Fruit fly (Drosophila melanogaster): ENCODE measurements around the gene CG4194.

The CG4194 gene

DNA sequence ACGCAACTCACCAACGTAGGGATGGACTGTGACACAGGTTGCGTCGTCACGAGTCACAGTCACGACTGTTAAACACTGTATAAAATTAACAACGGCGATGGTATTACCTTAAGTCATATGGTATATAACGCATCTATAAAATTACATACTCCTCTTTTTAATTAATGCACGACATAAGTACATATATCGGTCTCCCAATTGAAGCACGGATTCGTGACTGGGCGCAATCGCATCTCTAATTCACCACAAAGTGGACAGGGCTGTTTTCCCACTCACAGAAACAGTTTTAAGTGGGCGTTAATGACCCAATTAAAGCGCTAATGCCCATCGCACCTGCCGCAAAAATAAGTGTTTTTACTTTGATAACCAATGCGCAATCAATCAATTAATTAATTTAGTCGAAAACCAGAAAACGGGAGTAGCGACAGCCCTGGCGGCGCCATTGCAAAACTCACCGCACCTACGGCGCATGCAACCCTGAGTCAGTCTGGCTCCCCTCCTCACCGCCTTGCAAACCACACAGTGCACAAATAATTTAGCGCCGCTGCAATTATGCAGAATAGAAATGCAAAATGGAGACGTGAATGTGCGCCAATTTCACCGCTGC lies 27.0 kb upstream of the CG4194 start, which contains the start of gene CG4313 (continued):
- TF ChIP-seq CG18262 (tag; optimal IDR thresholded peaks at IDR 0.05) (peak; percentile 61), CG10959 (GFP tag; IDR thresholded peaks at IDR 0.05) (no peak; the same call in 1 of the 2 replicates), Nf-YA (GFP tag; IDR thresholded peaks at IDR 0.05) (no peak), ttk (GFP tag; IDR thresholded peaks at IDR 0.05) (peak; percentile 62), CG15514 (GFP tag; optimal IDR thresholded peaks at IDR 0.05) (peak; percentile 49), CG43689 (GFP tag; IDR thresholded peaks at IDR 0.05) (no peak), tap (tag; optimal IDR thresholded peaks at IDR 0.05) (peak; percentile 48), CG1024 (GFP tag; IDR thresholded peaks at IDR 0.05) (peak; percentile 36; the same call in 1 of the 2 replicates), knrl (GFP tag; IDR thresholded peaks at IDR 0.05; ENCODE audit: partially characterized antibody) (peak; percentile 92), CG10267 (tag; optimal IDR thresholded peaks at IDR 0.05) (peak; percentile 57), Camta (GFP tag; optimal IDR thresholded peaks at IDR 0.05) (peak; percentile 53), Hr78 (GFP tag; optimal IDR thresholded peaks at IDR 0.05) (no peak), CG9727 (GFP tag; optimal IDR thresholded peaks at IDR 0.05) (peak; percentile 70), gem (tag; optimal IDR thresholded peaks at IDR 0.05) (peak; percentile 74), CG11696 (GFP tag; IDR thresholded peaks at IDR 0.05) (no peak), zf30C (GFP tag; optimal IDR thresholded peaks at IDR 0.05) (no peak), Ets97D (GFP tag; optimal IDR thresholded peaks at IDR 0.05) (peak; percentile 42), HmgD (GFP tag; optimal IDR thresholded peaks at IDR 0.05) (no peak), cad (GFP tag; optimal IDR thresholded peaks at IDR 0.05) (no peak), bsh (GFP tag; optimal IDR thresholded peaks at IDR 0.05) (peak in 1 of 2 experiments; percentile 59), CG1832 (GFP tag; optimal IDR thresholded peaks at IDR 0.05) (no peak), TFAM (GFP tag; optimal IDR thresholded peaks at IDR 0.05) (no peak), CG2129 (GFP tag; IDR thresholded peaks at IDR 0.05; ENCODE audit: partially characterized antibody) (peak; percentile 88), CG16815 (GFP tag; optimal IDR thresholded peaks at IDR 0.05) (peak; percentile 40), CG14014 (GFP tag; IDR thresholded peaks at IDR 0.05) (peak; percentile 76), Atf6 (GFP tag; IDR thresholded peaks at IDR 0.05) (peak; percentile 55; the same call in 1 of the 2 replicates), hth (optimal IDR thresholded peaks at IDR 0.05) (no peak), CG11093 (GFP tag; IDR thresholded peaks at IDR 0.05) (no peak), Myb (GFP tag; optimal IDR thresholded peaks at IDR 0.05) (peak; percentile 36), sob (GFP tag; IDR thresholded peaks at IDR 0.05) (peak; percentile 64; the same call in 1 of the 2 replicates), zfh1 (GFP tag; IDR thresholded peaks at IDR 0.05) (peak; percentile 54; the same call in 1 of the 3 replicates), Hmx (GFP tag; optimal IDR thresholded peaks at IDR 0.05) (peak; percentile 7), CG5180 (GFP tag; optimal IDR thresholded peaks at IDR 0.05) (peak; percentile 14), CG13123 (GFP tag; optimal IDR thresholded peaks at IDR 0.05) (no peak), wor (GFP tag; IDR thresholded peaks at IDR 0.05) (peak; percentile 11; the same call in 1 of the 2 replicates), Sry-δ (GFP tag; optimal IDR thresholded peaks at IDR 0.05) (peak; percentile 88), CG10147 (GFP tag; optimal IDR thresholded peaks at IDR 0.05) (peak; percentile 70), fd64A (GFP tag; optimal IDR thresholded peaks at IDR 0.05) (no peak), CG1233 (GFP tag; optimal IDR thresholded peaks at IDR 0.05) (peak; percentile 70), en (GFP tag; optimal IDR thresholded peaks at IDR 0.05) (peak; percentile 65), ap (GFP tag; IDR thresholded peaks at IDR 0.05) (peak; percentile 46), CG5245 (GFP tag; optimal IDR thresholded peaks at IDR 0.05) (peak; percentile 58), ham (GFP tag; IDR thresholded peaks at IDR 0.05) (no peak), CG8478 (optimal IDR thresholded peaks at IDR 0.05) (no peak), gcm2 (GFP tag; optimal IDR thresholded peaks at IDR 0.05) (no peak), twi (tag; optimal IDR thresholded peaks at IDR 0.05) (peak; percentile 49), CG30020 (tag; optimal IDR thresholded peaks at IDR 0.05) (peak; percentile 67), CG17361 (GFP tag; IDR thresholded peaks at IDR 0.05) (peak; percentile 79), Xbp1 (GFP tag; optimal IDR thresholded peaks at IDR 0.05) (peak; percentile 77), caup (GFP tag; optimal IDR thresholded peaks at IDR 0.05; ENCODE audit: severe bottlenecking) (peak; percentile 44)
